Fruit fly (Drosophila melanogaster) whole organism, embryonic: ENCODE measurements around the gene Tti1.

Experiments used
- Antp ChIP-seq: fragments of 200-800 bp; sonication (Bioruptor generic); optimal IDR thresholded peaks from 3 replicates; lab custom pipeline; 2016; ENCODE audit warnings: missing biosample characterization, missing genetic modification characterization
- CG14860 ChIP-seq: fragments of 200-800 bp; sonication (Bioruptor generic); IDR thresholded peaks from 3 replicates; pipeline ENCODE4 v1.3.6; 2022; ENCODE audit warnings: missing biosample characterization, missing genetic modification characterization; ENCODE audit not compliant: partially characterized antibody
- CG5953 ChIP-seq: fragments of 200-800 bp; sonication (Bioruptor generic); IDR thresholded peaks from 2 replicates; pipeline ENCODE4 v1.3.6; 2022; ENCODE audit warnings: missing biosample characterization, missing genetic modification characterization
- CG7786 ChIP-seq: fragments of 200-800 bp; sonication (Bioruptor generic); optimal IDR thresholded peaks from 2 replicates; lab custom pipeline; 2016; ENCODE audit warnings: missing biosample characterization, missing genetic modification characterization
- Jarid2 ChIP-seq: fragments of 200-800 bp; sonication (Bioruptor generic); optimal IDR thresholded peaks from 3 replicates; lab custom pipeline; 2017; ENCODE audit warnings: mild to moderate bottlenecking, missing biosample characterization, missing genetic modification reagents, missing genetic modification characterization
- gem ChIP-seq: fragments of 200-800 bp; sonication (Bioruptor generic); optimal IDR thresholded peaks from 2 replicates; lab custom pipeline; 2019; ENCODE audit warnings: missing biosample characterization, mild to moderate bottlenecking, missing genetic modification characterization, moderate library complexity
- ken ChIP-seq: fragments of 200-800 bp; sonication (Bioruptor generic); IDR thresholded peaks from 3 replicates; pipeline ENCODE4 v1.3.6; 2022; ENCODE audit warnings: missing biosample characterization, missing genetic modification characterization
- maf-S ChIP-seq: fragments of 200-800 bp; sonication (Bioruptor generic); optimal IDR thresholded peaks from 2 replicates; lab custom pipeline; 2016; ENCODE audit warnings: missing biosample characterization, missing genetic modification characterization
- oc ChIP-seq: fragments of 200-800 bp; sonication (Bioruptor generic); optimal IDR thresholded peaks from 2 replicates; lab custom pipeline; 2018; ENCODE audit warnings: missing biosample characterization, mild to moderate bottlenecking, missing genetic modification characterization, moderate library complexity
- onecut ChIP-seq: fragments of 200-800 bp; sonication (Bioruptor generic); IDR thresholded peaks from 2 replicates; pipeline ENCODE4 v1.3.6; 2022; ENCODE audit warnings: missing biosample characterization, missing genetic modification characterization
- pnt ChIP-seq: fragments of 200-800 bp; sonication (Bioruptor generic); optimal IDR thresholded peaks from 3 replicates; lab custom pipeline; 2016; ENCODE audit warnings: missing biosample characterization, missing genetic modification characterization
- zfh1 ChIP-seq: fragments of 200-800 bp; sonication (Bioruptor generic); IDR thresholded peaks from 3 replicates; pipeline ENCODE4 v1.3.6; 2022; ENCODE audit warnings: missing biosample characterization, missing genetic modification characterization

- TF ChIP-seq CG5953 (GFP tag; lab: Robert Waterston, UW), result no peak
- no peak for TF ChIP-seq oc (tag; lab: Kevin White, UChicago)
- no peak for TF ChIP-seq pnt (GFP tag; lab: Kevin White, UChicago)
- peak; percentile 31 for TF ChIP-seq maf-S (GFP tag; lab: Kevin White, UChicago)
- no peak for TF ChIP-seq ken (GFP tag; lab: Robert Waterston, UW)
- TF ChIP-seq Jarid2 (GFP tag; lab: Kevin White, UChicago), result peak; percentile 97
- TF ChIP-seq CG7786 (GFP tag; lab: Kevin White, UChicago), result peak; percentile 13
- TF ChIP-seq onecut (GFP tag; lab: Robert Waterston, UW), result peak; percentile 35; the same call in 1 of the 2 replicates
- TF ChIP-seq gem (tag; lab: Kevin White, UChicago), result no peak
- TF ChIP-seq zfh1, result no peak
- no peak for TF ChIP-seq CG14860 (GFP tag; lab: Robert Waterston, UW)
- peak; percentile 38 for TF ChIP-seq Antp (GFP tag; lab: Kevin White, UChicago)
Measured at dm6 chr3R:9705008-9705628, 49.4 kb downstream of the Tti1 start, which contains the start of gene Unc-115a.
